Fruit fly (Drosophila melanogaster): ENCODE results near the gene CG5214.

DNA sequence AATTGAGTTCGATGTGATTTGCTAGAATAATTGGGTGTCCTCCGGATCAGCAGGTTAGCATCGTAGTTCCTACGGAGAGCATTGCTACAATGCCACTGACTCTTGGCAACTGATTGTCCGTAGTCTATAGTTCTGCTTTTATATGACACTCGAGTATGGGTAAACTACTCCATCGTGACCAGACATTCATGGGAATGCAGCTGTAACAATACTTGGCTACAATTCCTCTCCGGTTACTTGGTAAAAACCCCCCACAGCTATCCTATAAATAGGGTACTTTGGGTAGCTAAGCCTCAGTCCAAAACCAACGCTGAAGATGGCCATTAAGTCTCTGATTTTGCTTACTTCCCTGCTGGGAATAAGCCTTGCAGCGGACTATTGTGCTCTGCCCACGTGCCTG, 18.9 kb upstream of the CG5214 start, which contains the start of gene scpr-C:
- TF ChIP-seq pan (optimal IDR thresholded peaks at IDR 0.05) (no peak), Dll (optimal IDR thresholded peaks at IDR 0.05) (no peak), CG8478 (optimal IDR thresholded peaks at IDR 0.05) (no peak), usp (GFP tag; optimal IDR thresholded peaks at IDR 0.05) (no peak), psq (optimal IDR thresholded peaks at IDR 0.05) (no peak)
